Worm (Caenorhabditis elegans) whole organism, L4 larva: ENCODE data around the gene tsr-1.

Experiments used
- F26F4.8 ChIP-seq: fragments of 200-800 bp; sonication (Bioruptor generic); conservative IDR thresholded peaks from 2 replicates; pipeline ENCODE4 v1.3.6; 2022; ENCODE audit warnings: missing genetic modification characterization, missing compliant biosample characterization
- Y48G9A.11 ChIP-seq: fragments of 200-800 bp; sonication (Bioruptor generic); IDR thresholded peaks from 2 replicates; pipeline ENCODE4 v1.3.6; 2022; ENCODE audit warnings: missing genetic modification reagents, missing genetic modification characterization, missing compliant biosample characterization
- ama-1 ChIP-seq: fragments of 150-350 bp; optimal IDR thresholded peaks from 2 replicates; lab custom pipeline; 2014; ENCODE audit warnings: inconsistent platforms, mixed read lengths
- ceh-82 ChIP-seq: sonication (generic microtip); optimal IDR thresholded peaks from 2 replicates; lab custom pipeline; 2017; ENCODE audit warnings: missing biosample characterization, missing genetic modification characterization
- madf-5 ChIP-seq, 2 experiments: fragments of 200-800 bp; sonication (Bioruptor generic); IDR thresholded peaks; 2 replicates each; pipeline ENCODE4 v1.3.6; 2022; ENCODE audit warnings: missing compliant biosample characterization in 2 of 2, missing genetic modification characterization in 2 of 2
- mxl-2 ChIP-seq: fragments of 200-800 bp; sonication (Bioruptor generic); conservative IDR thresholded peaks from 2 replicates; pipeline ENCODE4 v1.3.6; 2022; ENCODE audit warnings: missing genetic modification reagents, missing genetic modification characterization, missing compliant biosample characterization
- nhr-41 ChIP-seq: fragments of 200-800 bp; sonication (Bioruptor generic); IDR thresholded peaks from 2 replicates; pipeline ENCODE4 v1.3.6; 2022; ENCODE audit warnings: missing genetic modification reagents, missing genetic modification characterization, missing compliant biosample characterization
- rbr-2 ChIP-seq: sonication (generic microtip); optimal IDR thresholded peaks from 2 replicates; lab custom pipeline; 2016; ENCODE audit warnings: missing genotype, missing genetic modification characterization, missing compliant biosample characterization
- saeg-2 ChIP-seq: fragments of 200-800 bp; sonication (Bioruptor generic); IDR thresholded peaks from 2 replicates; pipeline ENCODE4 v1.3.6; 2022; ENCODE audit warnings: missing genetic modification reagents, missing genetic modification characterization, missing compliant biosample characterization
- skn-1 ChIP-seq: fragments of 150-350 bp; optimal IDR thresholded peaks from 2 replicates; lab custom pipeline; 2014; ENCODE audit warnings: missing biosample characterization, missing genetic modification characterization
- unc-62 ChIP-seq, 3 experiments: fragments of 150-350 bp in 1 of 3; sonication (generic microtip); optimal IDR thresholded peaks in 2 of 3; peaks in 1 of 3; 1 replicate in 1 of 3; 2 replicates in 2 of 3; lab custom pipeline; 2014 to 2017; ENCODE audit warnings: missing biosample characterization in 3 of 3, missing genetic modification characterization in 3 of 3, missing genetic modification reagents in 3 of 3, missing genotype in 1 of 3
- ztf-7 ChIP-seq: fragments of 150-350 bp; optimal IDR thresholded peaks from 2 replicates; lab custom pipeline; 2014; ENCODE audit warnings: missing biosample characterization, missing genetic modification characterization

ce11 chrII:2458881-2459280 lies 14.3 kb downstream of the tsr-1 start, which contains the start of gene pqn-42:
- no peak for TF ChIP-seq ceh-82 (tag; lab: Kevin White, UChicago)
- no peak for TF ChIP-seq unc-62 (GFP tag; optimal IDR thresholded peaks at IDR 0.05 in 1 of 2; lab: Kevin White, UChicago)
- TF ChIP-seq unc-62 (tag; optimal IDR thresholded peaks at IDR 0.05; lab: Kevin White, UChicago) = no peak
- no peak for TF ChIP-seq rbr-2 (tag; lab: Kevin White, UChicago)
- no peak for TF ChIP-seq nhr-41
- no peak for TF ChIP-seq ama-1
- TF ChIP-seq saeg-2 = no peak
- TF ChIP-seq mxl-2 (GFP tag; lab: Robert Waterston, UW) = no peak
- TF ChIP-seq skn-1 (tag; lab: Kevin White, UChicago) = no peak
- TF ChIP-seq Y48G9A.11 = no peak
- TF ChIP-seq F26F4.8 = no peak
- TF ChIP-seq madf-5 (GFP tag; IDR thresholded peaks at IDR 0.05; lab: Robert Waterston, UW) = no peak
- no peak for TF ChIP-seq ztf-7
